Fruit fly (Drosophila melanogaster): Measurements from ENCODE around the gene CG42554.
A peak's percentile ranks its signal among the peaks of the same experiment; 100 is the strongest.

The CG42554 gene

dm6 chr3L:876656-877055, 41.2 kb downstream of the CG42554 start:
- TF ChIP-seq Hr4 (GFP tag; optimal IDR thresholded peaks at IDR 0.05) (no peak), pdm3 (GFP tag; optimal IDR thresholded peaks at IDR 0.05) (no peak), vri (GFP tag; optimal IDR thresholded peaks at IDR 0.05) (no peak), Sox102F (GFP tag; optimal IDR thresholded peaks at IDR 0.05) (no peak), CG16779 (tag; optimal IDR thresholded peaks at IDR 0.05) (no peak), fkh (GFP tag; optimal IDR thresholded peaks at IDR 0.05) (no peak), ss (GFP tag; optimal IDR thresholded peaks at IDR 0.05) (peak in 1 of 2 experiments; percentile 24), Blimp-1 (GFP tag; optimal IDR thresholded peaks at IDR 0.05) (no peak), spab (GFP tag; optimal IDR thresholded peaks at IDR 0.05) (no peak), CG6854 (GFP tag; optimal IDR thresholded peaks at IDR 0.05) (no peak), CG7368 (GFP tag; optimal IDR thresholded peaks at IDR 0.05) (no peak), fd59A (GFP tag; optimal IDR thresholded peaks at IDR 0.05) (no peak), CG11294 (GFP tag; IDR thresholded peaks at IDR 0.05) (no peak), CG11902 (GFP tag; optimal IDR thresholded peaks at IDR 0.05) (no peak), CG10631 (GFP tag; optimal IDR thresholded peaks at IDR 0.05) (no peak), Sox14 (GFP tag; optimal IDR thresholded peaks at IDR 0.05) (no peak), net (GFP tag; optimal IDR thresholded peaks at IDR 0.05) (no peak), CG8119 (GFP tag; IDR thresholded peaks at IDR 0.05) (0 out of 3 replicates have a peak, but pooled peaks have one; percentile 16), Met (GFP tag; optimal IDR thresholded peaks at IDR 0.05) (no peak), salr (GFP tag; optimal IDR thresholded peaks at IDR 0.05) (no peak), Eip78C (GFP tag) (peak; percentile 31)

- peak; percentile 37 for TF ChIP-seq Eip78C (GFP tag)
- TF ChIP-seq CG8319 (GFP tag; optimal IDR thresholded peaks at IDR 0.05): no peak
- no peak for TF ChIP-seq acj6 (GFP tag; optimal IDR thresholded peaks at IDR 0.05)
- TF ChIP-seq dsx (GFP tag; optimal IDR thresholded peaks at IDR 0.05; ENCODE audit: poor library complexity, severe bottlenecking): no peak
- no peak for TF ChIP-seq Hr4 (GFP tag; optimal IDR thresholded peaks at IDR 0.05)
- TF ChIP-seq CG3919 (GFP tag; optimal IDR thresholded peaks at IDR 0.05): peak; percentile 14
- no peak for TF ChIP-seq CG6163 (GFP tag; IDR thresholded peaks at IDR 0.05)
- 0 out of 3 replicates have a peak, but pooled peaks have one; percentile 16 for TF ChIP-seq CG8119 (GFP tag; IDR thresholded peaks at IDR 0.05)
- peak; percentile 18; the same call in 1 of the 3 replicates for TF ChIP-seq eg (GFP tag; IDR thresholded peaks at IDR 0.05)
- TF ChIP-seq CG11902 (GFP tag; optimal IDR thresholded peaks at IDR 0.05): no peak
- TF ChIP-seq Sox15 (GFP tag; optimal IDR thresholded peaks at IDR 0.05): no peak
- no peak for TF ChIP-seq CG10669 (GFP tag; optimal IDR thresholded peaks at IDR 0.05)
- peak; percentile 1 for TF ChIP-seq CG1621 (tag; optimal IDR thresholded peaks at IDR 0.05)
- peak; percentile 2 for TF ChIP-seq vri (GFP tag; optimal IDR thresholded peaks at IDR 0.05)
- TF ChIP-seq CG6854 (GFP tag; optimal IDR thresholded peaks at IDR 0.05): peak; percentile 30
- TF ChIP-seq CG6808 (GFP tag; optimal IDR thresholded peaks at IDR 0.05): no peak
- TF ChIP-seq CG34406 (GFP tag; optimal IDR thresholded peaks at IDR 0.05): no peak
- no peak for TF ChIP-seq CG6792 (GFP tag; optimal IDR thresholded peaks at IDR 0.05)
- no peak; the same call in 1 of the 2 replicates for TF ChIP-seq CG11294 (GFP tag; IDR thresholded peaks at IDR 0.05)
- TF ChIP-seq Sox14 (GFP tag; optimal IDR thresholded peaks at IDR 0.05): no peak
Measured at dm6 chr3L:880851-881250, 45.4 kb downstream of the CG42554 start.

- TF ChIP-seq Blimp-1 (GFP tag; optimal IDR thresholded peaks at IDR 0.05) (no peak), eg (GFP tag; IDR thresholded peaks at IDR 0.05) (0 out of 3 replicates have a peak, but pooled peaks have one; percentile 13), ss (GFP tag; optimal IDR thresholded peaks at IDR 0.05) (peak; percentile 1 to 8), CG11762 (GFP tag; optimal IDR thresholded peaks at IDR 0.05; ENCODE audit: insufficient read depth) (no peak), net (GFP tag; optimal IDR thresholded peaks at IDR 0.05) (peak; percentile 16), CG6854 (GFP tag; optimal IDR thresholded peaks at IDR 0.05) (peak; percentile 32), Eip75B (GFP tag; optimal IDR thresholded peaks at IDR 0.05) (no peak), Sox14 (GFP tag; optimal IDR thresholded peaks at IDR 0.05) (peak; percentile 45), Hr38 (GFP tag; optimal IDR thresholded peaks at IDR 0.05) (no peak), CG16779 (tag; optimal IDR thresholded peaks at IDR 0.05) (peak; percentile 39), Sox102F (GFP tag; optimal IDR thresholded peaks at IDR 0.05) (peak; percentile 30), fkh (GFP tag; optimal IDR thresholded peaks at IDR 0.05) (peak; percentile 65), fd59A (GFP tag; optimal IDR thresholded peaks at IDR 0.05) (no peak), vri (GFP tag; optimal IDR thresholded peaks at IDR 0.05) (no peak), Eip78C (GFP tag) (no peak)
Measured at dm6 chr3L:881496-882235, 46.2 kb downstream of the CG42554 start, which contains the start of gene CG13907. Gene CG13907, minus strand, starts transcription at chr3L:882013.

All from whole organism, prepupa.